Worm (Caenorhabditis elegans) whole organism, L1 larva: ENCODE measurements around the gene amx-3.

Experiments used
- C16A3.4 ChIP-seq: fragments of 150-350 bp; optimal IDR thresholded peaks from 2 replicates; lab custom pipeline; 2014; ENCODE audit warnings: missing biosample characterization, missing genetic modification characterization
- ceh-82 ChIP-seq, 3 experiments: fragments of 150-350 bp in 1 of 3; sonication (generic microtip) in 2 of 3; optimal IDR thresholded peaks; 2 replicates each; lab custom pipeline; 2014 to 2017; ENCODE audit warnings: missing biosample characterization in 3 of 3, missing genetic modification characterization in 3 of 3
- lin-15B ChIP-seq: fragments of 150-350 bp; sonication (generic microtip); optimal IDR thresholded peaks from 3 replicates; lab custom pipeline; 2014; ENCODE audit warnings: missing biosample characterization, missing genetic modification characterization
- lin-39 ChIP-seq: fragments of 150-350 bp; optimal IDR thresholded peaks from 2 replicates; lab custom pipeline; 2014; ENCODE audit warnings: missing biosample characterization, missing genetic modification reagents, missing genetic modification characterization
- lsy-2 ChIP-seq, 2 experiments: fragments of 150-350 bp; optimal IDR thresholded peaks; 2 replicates each; lab custom pipeline; 2014; ENCODE audit warnings: missing biosample characterization in 2 of 2, missing genetic modification characterization in 2 of 2
- nhr-12 ChIP-seq: sonication (generic microtip); optimal IDR thresholded peaks from 2 replicates; lab custom pipeline; 2017; ENCODE audit warnings: missing biosample characterization, missing genetic modification characterization
- pqm-1 ChIP-seq: sonication (generic microtip); optimal IDR thresholded peaks from 3 replicates; lab custom pipeline; 2017; ENCODE audit warnings: missing biosample characterization, missing genetic modification characterization
- ztf-11 ChIP-seq, 2 experiments: sonication (generic microtip); optimal IDR thresholded peaks; 2 replicates each; lab custom pipeline; 2016 to 2017; ENCODE audit warnings: missing genetic modification characterization in 2 of 2, missing biosample characterization in 1 of 2, missing compliant biosample characterization in 1 of 2

DNA sequence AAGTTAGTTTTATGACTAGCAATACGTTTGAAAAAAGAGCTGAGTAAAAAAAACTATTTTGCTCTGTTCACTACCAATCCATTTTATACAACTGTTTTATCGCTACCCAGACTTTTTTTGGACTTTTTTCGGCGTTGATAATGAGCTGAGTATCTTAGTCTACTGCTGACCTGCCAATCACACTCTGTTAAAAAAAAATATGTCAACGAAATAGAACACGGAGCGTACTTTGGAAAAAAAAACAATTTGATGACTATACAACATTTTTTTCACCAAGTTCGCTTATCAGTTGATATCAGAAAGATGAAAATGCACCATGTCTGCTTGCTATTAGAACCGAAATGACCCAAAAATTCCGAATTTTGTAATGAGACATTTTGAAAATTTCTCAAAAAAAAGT is 6.2 kb upstream of the amx-3 start:
- TF ChIP-seq nhr-12 (tag; lab: Kevin White, UChicago) (no peak), pqm-1 (tag; lab: Kevin White, UChicago) (no peak), lin-39 (tag; lab: Kevin White, UChicago) (no peak), lsy-2 (tag; optimal IDR thresholded peaks at IDR 0.05; lab: Kevin White, UChicago) (no peak), ceh-82 (tag; optimal IDR thresholded peaks at IDR 0.05; lab: Kevin White, UChicago) (no peak), ztf-11 (tag; optimal IDR thresholded peaks at IDR 0.05; lab: Kevin White, UChicago) (no peak), C16A3.4 (no peak), lin-15B (tag; lab: Kevin White, UChicago) (no peak)
